Worm (Caenorhabditis elegans) whole organism, late embryonic: ENCODE data around the gene nuo-3.
"Not testable (repeated sequence)": the region's sequence is repeated elsewhere in the genome, so short reads cannot be mapped to it uniquely, and the experiment has no call there.

Source experiments
- C38D4.7 ChIP-seq: fragments of 200-800 bp; sonication (Bioruptor generic); optimal IDR thresholded peaks from 2 replicates; lab custom pipeline; 2018; ENCODE audit warnings: mild to moderate bottlenecking, missing genetic modification characterization, moderate library complexity, missing compliant biosample characterization
- F13H6.1 ChIP-seq: sonication (generic microtip); optimal IDR thresholded peaks from 2 replicates; lab custom pipeline; 2016; ENCODE audit warnings: missing genetic modification characterization, missing compliant biosample characterization
- T23F11.4 ChIP-seq: fragments of 200-800 bp; sonication (Bioruptor generic); optimal IDR thresholded peaks from 2 replicates; lab custom pipeline; 2018; ENCODE audit warnings: mild to moderate bottlenecking, missing genetic modification characterization, missing compliant biosample characterization
- Y22D7AL.16 ChIP-seq: sonication (generic microtip); optimal IDR thresholded peaks from 2 replicates; lab custom pipeline; 2016; ENCODE audit warnings: missing genetic modification characterization, missing compliant biosample characterization
- ahr-1 ChIP-seq: sonication (generic microtip); optimal IDR thresholded peaks from 2 replicates; lab custom pipeline; 2016; ENCODE audit warnings: missing genetic modification characterization, missing compliant biosample characterization
- ama-1 ChIP-seq: fragments of 150-350 bp; optimal IDR thresholded peaks from 2 replicates; lab custom pipeline; 2014
- ceh-2 ChIP-seq: sonication (generic microtip); optimal IDR thresholded peaks from 2 replicates; lab custom pipeline; 2016; ENCODE audit warnings: missing genotype, missing genetic modification characterization, missing compliant biosample characterization
- ceh-24 ChIP-seq: sonication (generic microtip); optimal IDR thresholded peaks from 2 replicates; lab custom pipeline; 2016; ENCODE audit warnings: mild to moderate bottlenecking, missing genetic modification characterization, missing compliant biosample characterization
- ceh-30 ChIP-seq: fragments of 150-350 bp; optimal IDR thresholded peaks from 2 replicates; lab custom pipeline; 2014; ENCODE audit warnings: missing biosample characterization, missing genetic modification characterization
- ceh-31 ChIP-seq: sonication (generic microtip); optimal IDR thresholded peaks from 2 replicates; lab custom pipeline; 2016; ENCODE audit warnings: missing genetic modification characterization, missing compliant biosample characterization
- ceh-45 ChIP-seq: fragments of 200-800 bp; sonication (Bioruptor generic); IDR thresholded peaks from 2 replicates; pipeline ENCODE4 v1.3.6; 2022; ENCODE audit warnings: missing genetic modification reagents, missing genetic modification characterization, missing compliant biosample characterization
- ceh-48 ChIP-seq: sonication (generic microtip); optimal IDR thresholded peaks from 2 replicates; lab custom pipeline; 2016; ENCODE audit warnings: missing genetic modification characterization, inconsistent platforms, missing compliant biosample characterization
- ceh-6 ChIP-seq: fragments of 200-800 bp; sonication (Bioruptor generic); optimal IDR thresholded peaks from 2 replicates; lab custom pipeline; 2018; ENCODE audit warnings: mild to moderate bottlenecking, missing genetic modification characterization, missing compliant biosample characterization
- ceh-9 ChIP-seq: sonication (generic microtip); optimal IDR thresholded peaks from 2 replicates; lab custom pipeline; 2016; ENCODE audit warnings: mild to moderate bottlenecking, missing genetic modification characterization, inconsistent platforms, missing compliant biosample characterization
- elt-2 ChIP-seq: sonication (generic microtip); optimal IDR thresholded peaks from 2 replicates; lab custom pipeline; 2016; ENCODE audit warnings: missing genetic modification reagents, missing genetic modification characterization, missing compliant biosample characterization
- elt-4 ChIP-seq: sonication (generic microtip); optimal IDR thresholded peaks from 2 replicates; lab custom pipeline; 2016; ENCODE audit warnings: missing genetic modification characterization, missing compliant biosample characterization
- ets-4 ChIP-seq: sonication (generic microtip); optimal IDR thresholded peaks from 2 replicates; lab custom pipeline; 2016; ENCODE audit warnings: missing genetic modification characterization, missing compliant biosample characterization
- eyg-1 ChIP-seq: sonication (generic microtip); optimal IDR thresholded peaks from 2 replicates; lab custom pipeline; 2016; ENCODE audit warnings: missing genotype, missing genetic modification characterization, missing compliant biosample characterization
- fkh-10 ChIP-seq: fragments of 150-350 bp; optimal IDR thresholded peaks from 2 replicates; lab custom pipeline; 2014; ENCODE audit warnings: missing biosample characterization, missing genetic modification reagents, missing genetic modification characterization
- hlh-15 ChIP-seq: sonication (generic microtip); optimal IDR thresholded peaks from 2 replicates; lab custom pipeline; 2016; ENCODE audit warnings: missing genetic modification characterization, missing compliant biosample characterization
- hlh-30 ChIP-seq: sonication (generic microtip); optimal IDR thresholded peaks from 2 replicates; lab custom pipeline; 2017; ENCODE audit warnings: antibody characterized with exemption, missing genetic modification characterization, missing compliant biosample characterization; ENCODE audit not compliant: insufficient read depth
- hlh-8 ChIP-seq: sonication (generic microtip); optimal IDR thresholded peaks from 2 replicates; lab custom pipeline; 2016; ENCODE audit warnings: missing genotype, missing genetic modification characterization, missing compliant biosample characterization
- mec-3 ChIP-seq: sonication (generic microtip); optimal IDR thresholded peaks from 2 replicates; lab custom pipeline; 2016; ENCODE audit warnings: borderline replicate concordance, missing genetic modification characterization, missing compliant biosample characterization
- odd-2 ChIP-seq: sonication (generic microtip); optimal IDR thresholded peaks from 2 replicates; lab custom pipeline; 2017; ENCODE audit warnings: antibody characterized with exemption, mild to moderate bottlenecking, missing genetic modification characterization, missing compliant biosample characterization
- pag-3 ChIP-seq: sonication (generic microtip); optimal IDR thresholded peaks from 2 replicates; lab custom pipeline; 2016; ENCODE audit warnings: missing compliant biosample characterization, missing genetic modification characterization, borderline replicate concordance
- pat-9 ChIP-seq: fragments of 200-800 bp; sonication (Bioruptor generic); optimal IDR thresholded peaks from 2 replicates; lab custom pipeline; 2018; ENCODE audit warnings: mild to moderate bottlenecking, missing genetic modification characterization, moderate library complexity, missing compliant biosample characterization
- pha-2 ChIP-seq: sonication (generic microtip); optimal IDR thresholded peaks from 2 replicates; lab custom pipeline; 2017; ENCODE audit warnings: mild to moderate bottlenecking, missing genetic modification characterization, missing compliant biosample characterization
- pqm-1 ChIP-seq: sonication (generic microtip); optimal IDR thresholded peaks from 2 replicates; lab custom pipeline; 2016; ENCODE audit warnings: missing genetic modification characterization, missing compliant biosample characterization
- ref-2 ChIP-seq: sonication (generic microtip); optimal IDR thresholded peaks from 2 replicates; lab custom pipeline; 2016; ENCODE audit warnings: missing genetic modification characterization, missing compliant biosample characterization
- sox-2 ChIP-seq: fragments of 200-800 bp; sonication (Bioruptor generic); IDR thresholded peaks from 2 replicates; pipeline ENCODE4 v1.3.6; 2022; ENCODE audit warnings: missing genetic modification reagents, missing genetic modification characterization, missing compliant biosample characterization
- tbx-2 ChIP-seq: sonication (generic microtip); optimal IDR thresholded peaks from 2 replicates; lab custom pipeline; 2016; ENCODE audit warnings: missing genetic modification characterization, missing compliant biosample characterization
- tbx-7 ChIP-seq: sonication (generic microtip); optimal IDR thresholded peaks from 2 replicates; lab custom pipeline; 2016; ENCODE audit warnings: missing genotype, missing genetic modification characterization, missing compliant biosample characterization
- ttx-3 ChIP-seq: sonication (generic microtip); optimal IDR thresholded peaks from 2 replicates; lab custom pipeline; 2016; ENCODE audit warnings: missing genetic modification reagents, missing genetic modification characterization, missing compliant biosample characterization
- unc-3 ChIP-seq, 2 experiments: fragments of 200-800 bp in 1 of 2; sonication (Bioruptor generic) in 1 of 2; sonication (generic microtip) in 1 of 2; conservative IDR thresholded peaks in 1 of 2; optimal IDR thresholded peaks in 1 of 2; 2 replicates each; pipeline versions ENCODE4 v1.3.6 to Lab custom; 2016 to 2022; ENCODE audit warnings: missing compliant biosample characterization in 2 of 2, missing genetic modification characterization in 2 of 2, missing genetic modification reagents in 1 of 2

nuo-3 gene

ce11 chrIV:14782211-14782610, 15.1 kb downstream of the nuo-3 start, which contains the start of gene Y57G11C.1130:
Y57G11C.1130 (plus strand) TSS chrIV:14782511.
- no peak for TF ChIP-seq pat-9 (tag; lab: Kevin White, UChicago)
- no peak for TF ChIP-seq hlh-30 (tag; lab: Kevin White, UChicago)
- no peak for TF ChIP-seq eyg-1 (tag; lab: Kevin White, UChicago)
- TF ChIP-seq Y22D7AL.16: no peak
- no peak for TF ChIP-seq ahr-1
- TF ChIP-seq ttx-3: no peak

ce11 chrIV:14781537-14781936, 15.8 kb downstream of the nuo-3 start, which contains the start of gene Y57G11C.8:
Y57G11C.8 (plus strand) TSS chrIV:14781837.
- TF ChIP-seq elt-4 (no peak), ahr-1 (no peak), ceh-2 (no peak), C38D4.7 (GFP tag; lab: Kevin White, UChicago) (no peak), F13H6.1 (tag; lab: Kevin White, UChicago) (no peak), hlh-8 (tag; lab: Kevin White, UChicago) (no peak), elt-2 (tag; lab: Kevin White, UChicago) (no peak)

ce11 chrIV:14774454-14774853, 22.9 kb downstream of the nuo-3 start, which contains the start of gene Y57G11C.51:
Y57G11C.51 (minus strand) TSS chrIV:14774554.
- TF ChIP-seq ceh-6; ceh-31 (tag; lab: Kevin White, UChicago); F13H6.1 (tag; lab: Kevin White, UChicago): not testable (repeated sequence)

ce11 chrIV:14773280-14774071, 23.9 kb downstream of the nuo-3 start, which contains the start of gene Y57G11C.36:
Y57G11C.36 (minus strand) TSS chrIV:14773781.
- no peak for TF ChIP-seq tbx-7 (tag; lab: Kevin White, UChicago)
- TF ChIP-seq ceh-30 (tag; lab: Kevin White, UChicago): no peak

ce11 chrIV:14771325-14771724, 26.0 kb downstream of the nuo-3 start, which contains the start of gene degl-1:
degl-1 (minus strand) TSS chrIV:14771425.
- TF ChIP-seq ceh-48 (no peak), ets-4 (no peak), ama-1 (no peak), mec-3 (tag; lab: Kevin White, UChicago) (no peak)

- TF ChIP-seq fkh-10 (GFP tag; lab: Kevin White, UChicago): no peak
- no peak for TF ChIP-seq ceh-45 (GFP tag; lab: Robert Waterston, UW)
- no peak for TF ChIP-seq ceh-9 (tag; lab: Kevin White, UChicago)
- no peak for TF ChIP-seq elt-2 (tag; lab: Kevin White, UChicago)
- no peak for TF ChIP-seq elt-4
- no peak for TF ChIP-seq ceh-31 (tag; lab: Kevin White, UChicago)
- no peak for TF ChIP-seq odd-2 (tag; lab: Kevin White, UChicago)
- TF ChIP-seq tbx-2 (tag; lab: Kevin White, UChicago): no peak
These were observed 26.7 kb downstream of the nuo-3 start for ce11 chrIV:14770663-14771062.

ce11 chrIV:14769218-14769835, 28.0 kb downstream of the nuo-3 start, which contains the start of gene Y57G11C.43:
Y57G11C.43 (plus strand) TSS chrIV:14769441.
- TF ChIP-seq pha-2 (tag; lab: Kevin White, UChicago) (no peak), eyg-1 (tag; lab: Kevin White, UChicago) (no peak), unc-3 (GFP tag; conservative IDR thresholded peaks at IDR 0.05; lab: Robert Waterston, UW) (no peak), unc-3 (tag; optimal IDR thresholded peaks at IDR 0.05; lab: Kevin White, UChicago) (no peak), ref-2 (no peak), hlh-15 (tag; lab: Kevin White, UChicago) (no peak), T23F11.4 (GFP tag; lab: Kevin White, UChicago) (no peak), ceh-24 (tag; lab: Kevin White, UChicago) (no peak), pqm-1 (tag; lab: Kevin White, UChicago) (no peak), ama-1 (no peak), pag-3 (tag; lab: Kevin White, UChicago) (no peak), sox-2 (GFP tag; lab: Robert Waterston, UW) (no peak)
